Fruit fly (Drosophila melanogaster) whole organism, larva: ENCODE measurements around the gene Sarm.

Source experiments
- noc ChIP-seq: fragments of 200-800 bp; sonication (Bioruptor generic); optimal IDR thresholded peaks from 3 replicates; lab custom pipeline; 2019; ENCODE audit warnings: missing biosample characterization, mild to moderate bottlenecking, missing genetic modification characterization, moderate library complexity

The Sarm gene

dm6 chr3L:8156199-8156598 lies 92.5 kb downstream of the Sarm start:
- TF ChIP-seq noc (tag; lab: Kevin White, UChicago) = no peak

- no peak for TF ChIP-seq noc (tag; lab: Kevin White, UChicago)
Measured at dm6 chr3L:8157079-8157478, 93.4 kb downstream of the Sarm start.
